Worm (Caenorhabditis elegans) whole organism, young adult: Measurements from ENCODE around the gene R02D1.2.
"Not testable (repeated sequence)": the region's sequence is repeated elsewhere in the genome, so short reads cannot be mapped to it uniquely, and the experiment has no call there.

Experiments
- B0035.1 ChIP-seq: sonication (generic microtip); optimal IDR thresholded peaks from 2 replicates; lab custom pipeline; 2016; ENCODE audit warnings: missing genetic modification characterization, mild to moderate bottlenecking, missing compliant biosample characterization, missing genotype, missing genetic modification reagents
- F57A8.1 ChIP-seq: fragments of 200-800 bp; sonication (Bioruptor generic); optimal IDR thresholded peaks from 2 replicates; lab custom pipeline; 2018; ENCODE audit warnings: mild to moderate bottlenecking, missing genetic modification characterization, moderate library complexity, missing compliant biosample characterization
- K12H6.12 ChIP-seq: fragments of 200-800 bp; sonication (Bioruptor generic); optimal IDR thresholded peaks from 2 replicates; lab custom pipeline; 2018; ENCODE audit warnings: mild to moderate bottlenecking, missing genetic modification characterization, missing compliant biosample characterization
- Y53G8AR.9 ChIP-seq: fragments of 200-800 bp; sonication (Bioruptor generic); conservative IDR thresholded peaks from 2 replicates; pipeline ENCODE4 v1.3.6; 2022; ENCODE audit warnings: missing genetic modification reagents, missing genetic modification characterization, missing compliant biosample characterization
- Y79H2A.3 ChIP-seq: fragments of 200-800 bp; sonication (Bioruptor generic); conservative IDR thresholded peaks from 2 replicates; pipeline ENCODE4 v1.3.6; 2022; ENCODE audit warnings: missing genetic modification reagents, missing genetic modification characterization, missing compliant biosample characterization
- attf-5 ChIP-seq: fragments of 200-800 bp; sonication (Bioruptor generic); optimal IDR thresholded peaks from 2 replicates; lab custom pipeline; 2018; ENCODE audit warnings: mild to moderate bottlenecking, missing genetic modification characterization, missing compliant biosample characterization
- ceh-91 ChIP-seq: fragments of 200-800 bp; sonication (Bioruptor generic); IDR thresholded peaks from 2 replicates; pipeline ENCODE4 v1.3.6; 2022; ENCODE audit warnings: missing genetic modification reagents, missing genetic modification characterization, missing compliant biosample characterization
- dox-1 ChIP-seq: fragments of 200-800 bp; sonication (Bioruptor generic); IDR thresholded peaks from 2 replicates; pipeline ENCODE4 v1.3.6; 2022; ENCODE audit warnings: missing genetic modification reagents, missing genetic modification characterization, missing compliant biosample characterization
- dpff-1 ChIP-seq: sonication (generic microtip); optimal IDR thresholded peaks from 2 replicates; lab custom pipeline; 2017; ENCODE audit warnings: mild to moderate bottlenecking, missing genetic modification characterization, missing compliant biosample characterization
- egl-44 ChIP-seq: fragments of 200-800 bp; sonication (Bioruptor generic); IDR thresholded peaks from 2 replicates; pipeline ENCODE4 v1.3.6; 2022; ENCODE audit warnings: missing genetic modification reagents, missing genetic modification characterization, missing compliant biosample characterization
- hrde-1 ChIP-seq: sonication (generic microtip); optimal IDR thresholded peaks from 2 replicates; lab custom pipeline; 2016; ENCODE audit warnings: missing genetic modification characterization, mild to moderate bottlenecking, missing compliant biosample characterization, moderate library complexity, missing genotype, missing genetic modification reagents, borderline replicate concordance
- lir-1 ChIP-seq: fragments of 200-800 bp; sonication (Bioruptor generic); conservative IDR thresholded peaks from 2 replicates; pipeline ENCODE4 v1.3.6; 2022; ENCODE audit warnings: missing genetic modification reagents, missing genetic modification characterization, missing compliant biosample characterization
- madf-3 ChIP-seq: fragments of 200-800 bp; sonication (Bioruptor generic); IDR thresholded peaks from 2 replicates; pipeline ENCODE4 v1.3.6; 2022; ENCODE audit warnings: missing genetic modification reagents, missing genetic modification characterization, missing compliant biosample characterization
- mes-4 ChIP-seq: sonication (generic microtip); optimal IDR thresholded peaks from 2 replicates; lab custom pipeline; 2016; ENCODE audit warnings: missing genotype, missing genetic modification characterization, missing compliant biosample characterization
- snpc-1.1 ChIP-seq: sonication (generic microtip); optimal IDR thresholded peaks from 2 replicates; lab custom pipeline; 2017; ENCODE audit warnings: missing genetic modification characterization, mild to moderate bottlenecking, missing compliant biosample characterization, antibody characterized with exemption, moderate library complexity, missing genotype, missing genetic modification reagents; ENCODE audit not compliant: insufficient read depth
- somi-1 ChIP-seq: fragments of 200-800 bp; sonication (Bioruptor generic); optimal IDR thresholded peaks from 2 replicates; lab custom pipeline; 2018; ENCODE audit warnings: mild to moderate bottlenecking, missing genetic modification characterization, missing compliant biosample characterization
- unc-130 ChIP-seq: sonication (generic microtip); optimal IDR thresholded peaks from 2 replicates; lab custom pipeline; 2016; ENCODE audit warnings: missing genetic modification reagents, missing genetic modification characterization, missing compliant biosample characterization

R02D1.2 gene

DNA sequence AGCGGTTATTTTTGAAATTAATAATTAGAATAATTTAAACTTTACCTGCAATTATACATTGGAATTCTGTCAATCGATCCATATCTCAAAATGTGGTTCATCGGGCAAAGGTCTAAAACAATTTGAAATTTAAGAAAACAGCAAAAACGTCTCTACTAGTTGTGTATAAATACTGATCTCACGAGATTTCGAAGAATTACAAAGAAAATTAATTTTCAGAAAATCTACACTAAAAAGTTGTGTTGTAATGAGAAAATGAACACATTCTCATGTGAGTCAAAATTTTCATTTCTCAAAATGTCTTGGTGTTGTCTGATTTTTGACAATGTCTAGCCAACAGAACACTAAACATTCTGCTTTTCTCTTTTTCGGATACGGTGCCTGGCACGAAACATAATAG lies 40.9 kb downstream of the R02D1.2 start, which contains the start of gene srt-37:
srt-37 (minus strand) TSS at position 101 of the 400 bp plus-strand sequence.
- TF ChIP-seq attf-5 (GFP tag; lab: Kevin White, UChicago); lir-1 (GFP tag; lab: Robert Waterston, UW); snpc-1.1 (tag; lab: Kevin White, UChicago): not testable (repeated sequence)

ce11 chrV:4278735-4279134 lies 43.9 kb downstream of the R02D1.2 start, which contains the start of gene srt-20:
TSS of gene srt-20 (minus strand) at chrV:4278835.
- TF ChIP-seq somi-1 (GFP tag; lab: Kevin White, UChicago); ceh-91 (GFP tag; lab: Robert Waterston, UW); mes-4 (tag; lab: Kevin White, UChicago): not testable (repeated sequence)

DNA sequence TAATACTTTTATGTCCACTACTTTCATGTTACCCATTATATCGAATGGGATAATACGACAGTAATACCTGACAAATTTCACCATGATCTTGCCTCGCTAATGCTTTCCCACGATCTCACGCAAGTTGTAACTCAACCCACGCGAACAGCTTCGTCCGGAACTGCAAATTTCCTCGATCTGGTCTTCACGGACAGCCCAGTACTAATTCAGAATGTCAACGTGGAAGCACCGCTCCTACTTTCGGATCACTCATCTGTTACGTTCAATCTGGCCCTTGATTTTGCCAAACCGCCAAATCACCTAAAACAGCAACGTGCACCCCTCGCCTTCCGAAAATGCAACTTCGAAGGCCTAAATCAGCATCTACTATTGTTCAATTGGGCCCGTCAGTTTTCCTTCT lies 49.2 kb downstream of the R02D1.2 start:
- no peak for TF ChIP-seq hrde-1 (tag; lab: Kevin White, UChicago)
- TF ChIP-seq Y53G8AR.9 (GFP tag; lab: Robert Waterston, UW): no peak
- no peak for TF ChIP-seq madf-3 (GFP tag; lab: Robert Waterston, UW)
- TF ChIP-seq egl-44: no peak
- no peak for TF ChIP-seq Y79H2A.3 (GFP tag; lab: Robert Waterston, UW)
- TF ChIP-seq F57A8.1: no peak
- TF ChIP-seq dox-1 (GFP tag; lab: Robert Waterston, UW): no peak
- no peak for TF ChIP-seq somi-1 (GFP tag; lab: Kevin White, UChicago)
- no peak for TF ChIP-seq unc-130 (GFP tag; lab: Kevin White, UChicago)
- TF ChIP-seq K12H6.12: no peak
- no peak for TF ChIP-seq dpff-1

- TF ChIP-seq attf-5 (GFP tag; lab: Kevin White, UChicago); egl-44; B0035.1 (tag; lab: Kevin White, UChicago): not testable (repeated sequence)
These were observed 51.3 kb downstream of the R02D1.2 start, which contains the start of gene srt-38 for ce11 chrV:4271258-4271657. TSS of gene srt-38 (minus strand) at chrV:4271358.
